Worm (Caenorhabditis elegans): ENCODE results near the gene F18C5.9.

The F18C5.9 gene

DNA sequence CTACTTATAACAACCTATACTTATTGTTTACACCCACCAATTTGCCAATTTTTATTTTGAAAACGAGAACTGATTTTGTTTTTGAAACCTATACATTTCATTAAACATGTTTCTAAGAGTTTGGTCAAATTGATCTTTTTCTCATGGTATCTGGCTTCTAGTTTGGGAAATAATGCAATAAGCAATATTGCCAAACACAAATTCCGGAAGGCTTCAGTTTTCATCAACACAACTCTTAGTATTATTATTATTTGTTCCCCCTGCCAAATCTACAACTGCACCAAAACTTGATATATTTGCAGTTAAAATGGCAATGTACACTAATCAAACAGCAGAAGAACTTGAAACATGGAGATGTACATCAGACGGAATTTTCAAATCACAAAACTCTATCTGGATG is 1.8 kb downstream of the F18C5.9 start, which contains the start of gene sra-27:
TSS of gene sra-27 (plus strand) at position 301 of the 400 bp plus-strand sequence.
- no peak for TF ChIP-seq mls-2 (tag; optimal IDR thresholded peaks at IDR 0.05)
- no peak for TF ChIP-seq blmp-1 (tag; optimal IDR thresholded peaks at IDR 0.05)
- TF ChIP-seq ztf-11 (tag; optimal IDR thresholded peaks at IDR 0.05), result no peak
- no peak for TF ChIP-seq zip-8 (tag; optimal IDR thresholded peaks at IDR 0.05)
- no peak for TF ChIP-seq hlh-1 (tag; optimal IDR thresholded peaks at IDR 0.05)
- no peak for TF ChIP-seq mab-5 (tag; optimal IDR thresholded peaks at IDR 0.05)
- TF ChIP-seq nhr-237 (tag; optimal IDR thresholded peaks at IDR 0.05), result no peak
- no peak for TF ChIP-seq lin-32 (GFP tag; optimal IDR thresholded peaks at IDR 0.05)
- no peak for TF ChIP-seq cnd-1 (tag; optimal IDR thresholded peaks at IDR 0.05)
- no peak for TF ChIP-seq M03D4.4 (tag; optimal IDR thresholded peaks at IDR 0.05)
- no peak for TF ChIP-seq flh-1 (GFP tag; optimal IDR thresholded peaks at IDR 0.05)
- no peak for TF ChIP-seq nhr-2 (tag; optimal IDR thresholded peaks at IDR 0.05)
- TF ChIP-seq elt-1 (tag; optimal IDR thresholded peaks at IDR 0.05; ENCODE audit: borderline replicate concordance, insufficient read depth), result no peak
- no peak for TF ChIP-seq unc-39 (tag; optimal IDR thresholded peaks at IDR 0.05)

- TF ChIP-seq nhr-76 (tag; optimal IDR thresholded peaks at IDR 0.05) (no peak), mab-5 (tag; optimal IDR thresholded peaks at IDR 0.05) (no peak), nhr-237 (tag; optimal IDR thresholded peaks at IDR 0.05) (no peak), ceh-43 (GFP tag; optimal IDR thresholded peaks at IDR 0.05) (no peak), ces-1 (GFP tag; optimal IDR thresholded peaks at IDR 0.05) (no peak), hlh-1 (tag; optimal IDR thresholded peaks at IDR 0.05) (no peak), ztf-11 (tag; optimal IDR thresholded peaks at IDR 0.05) (no peak), blmp-1 (tag; optimal IDR thresholded peaks at IDR 0.05) (no peak), ceh-39 (tag; optimal IDR thresholded peaks at IDR 0.05) (no peak), nhr-2 (tag; optimal IDR thresholded peaks at IDR 0.05) (no peak), pha-4 (tag; optimal IDR thresholded peaks at IDR 0.05) (no peak), unc-62 (GFP tag; optimal IDR thresholded peaks at IDR 0.05) (no peak), flh-1 (GFP tag; optimal IDR thresholded peaks at IDR 0.05) (no peak), mep-1 (tag; optimal IDR thresholded peaks at IDR 0.05) (no peak), unc-39 (tag; optimal IDR thresholded peaks at IDR 0.05) (no peak), bed-3 (GFP tag; optimal IDR thresholded peaks at IDR 0.05) (no peak), unc-120 (tag; optimal IDR thresholded peaks at IDR 0.05; ENCODE audit: poor library complexity, severe bottlenecking) (no peak)
Observed at ce11 chrII:6573677-6574076, 6.7 kb downstream of the F18C5.9 start, which contains the start of gene sra-28. sra-28 (minus strand) TSS chrII:6573777.

DNA sequence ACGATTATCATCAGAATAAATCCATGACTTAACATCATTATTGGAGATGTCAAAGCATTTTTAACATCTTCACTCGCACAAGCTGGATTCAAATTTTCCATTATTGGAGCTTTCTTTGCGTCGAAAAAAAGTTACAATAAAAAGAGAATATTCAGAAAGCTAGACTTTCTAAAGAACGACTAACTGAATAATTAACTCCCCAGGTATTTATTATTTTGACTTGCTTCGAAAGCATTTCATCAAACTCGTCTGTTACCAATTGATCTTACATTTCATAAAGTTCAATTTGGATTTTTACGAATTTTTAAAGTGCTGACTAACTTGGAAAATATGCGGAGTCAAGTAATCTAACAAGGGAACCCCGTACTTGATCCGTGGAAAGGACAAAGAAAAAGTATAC is 8.7 kb downstream of the F18C5.9 start, which contains the start of gene sra-29:
TSS of gene sra-29 (minus strand) at position 101 of the 400 bp plus-strand sequence.
- no peak for TF ChIP-seq nhr-28 (tag; optimal IDR thresholded peaks at IDR 0.05)
- no peak for TF ChIP-seq sem-2 (GFP tag; optimal IDR thresholded peaks at IDR 0.05)
- no peak for TF ChIP-seq elt-1 (tag; optimal IDR thresholded peaks at IDR 0.05; ENCODE audit: borderline replicate concordance, insufficient read depth)
- no peak for TF ChIP-seq nhr-76 (tag; optimal IDR thresholded peaks at IDR 0.05)
- TF ChIP-seq ztf-11 (tag; optimal IDR thresholded peaks at IDR 0.05), result no peak
- TF ChIP-seq ces-1 (GFP tag; optimal IDR thresholded peaks at IDR 0.05), result no peak
- no peak for TF ChIP-seq lin-32 (GFP tag; optimal IDR thresholded peaks at IDR 0.05)
- TF ChIP-seq nhr-2 (tag; optimal IDR thresholded peaks at IDR 0.05), result no peak
- TF ChIP-seq cnd-1 (tag; optimal IDR thresholded peaks at IDR 0.05), result no peak
- TF ChIP-seq zip-8 (tag; optimal IDR thresholded peaks at IDR 0.05), result no peak
- no peak for TF ChIP-seq mls-2 (tag; optimal IDR thresholded peaks at IDR 0.05)
- TF ChIP-seq blmp-1 (tag; optimal IDR thresholded peaks at IDR 0.05), result no peak
- TF ChIP-seq sptf-1 (tag; optimal IDR thresholded peaks at IDR 0.05), result no peak
- TF ChIP-seq tbx-8 (GFP tag; optimal IDR thresholded peaks at IDR 0.05), result no peak
- TF ChIP-seq ceh-43 (GFP tag; optimal IDR thresholded peaks at IDR 0.05), result no peak
- no peak for TF ChIP-seq unc-39 (tag; optimal IDR thresholded peaks at IDR 0.05)
- TF ChIP-seq drap-1 (GFP tag; optimal IDR thresholded peaks at IDR 0.05), result no peak
- TF ChIP-seq lsy-2 (tag; optimal IDR thresholded peaks at IDR 0.05), result no peak
- TF ChIP-seq snpc-4 (tag; optimal IDR thresholded peaks at IDR 0.05), result no peak

DNA sequence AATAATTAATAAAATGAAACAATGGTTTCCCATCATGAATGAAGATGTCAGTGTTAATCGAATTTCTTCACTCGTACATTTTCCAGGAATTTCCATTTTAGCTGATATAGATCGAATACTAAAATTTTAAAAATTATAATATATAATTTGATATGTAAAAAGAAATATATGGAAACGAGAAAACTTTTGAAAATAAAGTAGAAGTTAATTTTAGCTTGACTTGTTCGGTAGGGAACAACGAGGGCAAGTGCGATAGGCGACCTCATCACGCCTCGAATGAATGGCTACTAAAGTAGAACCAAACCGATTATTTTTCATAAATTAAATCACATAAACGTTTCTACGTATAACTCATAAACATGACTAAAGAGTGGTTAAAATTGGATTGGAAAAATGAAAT is 11.4 kb downstream of the F18C5.9 start, which contains the start of gene sra-31:
TSS of gene sra-31 (minus strand) at position 101 of the 400 bp plus-strand sequence.
- TF ChIP-seq unc-62 (GFP tag; optimal IDR thresholded peaks at IDR 0.05) (no peak), ham-2 (GFP tag; optimal IDR thresholded peaks at IDR 0.05) (no peak), unc-39 (tag; optimal IDR thresholded peaks at IDR 0.05) (no peak), ceh-83 (GFP tag; optimal IDR thresholded peaks at IDR 0.05) (no peak), nhr-237 (tag; optimal IDR thresholded peaks at IDR 0.05) (no peak), bed-3 (GFP tag; optimal IDR thresholded peaks at IDR 0.05) (no peak), mab-5 (tag; optimal IDR thresholded peaks at IDR 0.05) (no peak)
